Fruit fly (Drosophila melanogaster) whole organism, embryonic: Measurements from ENCODE around the gene Tnks.

Source experiments
- Bgb ChIP-seq: fragments of 200-800 bp; sonication (Bioruptor generic); IDR thresholded peaks from 2 replicates; pipeline ENCODE4 v1.3.6; 2022; ENCODE audit warnings: missing biosample characterization, missing genetic modification characterization; ENCODE audit not compliant: partially characterized antibody
- CG10979 ChIP-seq: fragments of 200-800 bp; sonication (Bioruptor generic); optimal IDR thresholded peaks from 2 replicates; lab custom pipeline; 2018; ENCODE audit warnings: missing biosample characterization, mild to moderate bottlenecking, missing genetic modification characterization, moderate library complexity
- CG12236 ChIP-seq: fragments of 200-800 bp; sonication (Bioruptor generic); optimal IDR thresholded peaks from 2 replicates; lab custom pipeline; 2016; ENCODE audit warnings: missing biosample characterization, missing genetic modification characterization
- CG1233 ChIP-seq: fragments of 200-800 bp; sonication (Bioruptor generic); optimal IDR thresholded peaks from 4 replicates; lab custom pipeline; 2018; ENCODE audit warnings: missing biosample characterization, mild to moderate bottlenecking, missing genetic modification characterization
- CG12769 ChIP-seq: fragments of 200-800 bp; sonication (Bioruptor generic); optimal IDR thresholded peaks from 2 replicates; lab custom pipeline; 2019; ENCODE audit warnings: missing biosample characterization, mild to moderate bottlenecking, missing genetic modification characterization, moderate library complexity
- CG13296 ChIP-seq: fragments of 200-800 bp; sonication (Bioruptor generic); optimal IDR thresholded peaks from 3 replicates; lab custom pipeline; 2018; ENCODE audit warnings: missing biosample characterization, mild to moderate bottlenecking, missing genetic modification characterization
- CG15696 ChIP-seq: fragments of 200-800 bp; sonication (Bioruptor generic); optimal IDR thresholded peaks from 2 replicates; lab custom pipeline; 2019; ENCODE audit warnings: missing biosample characterization, mild to moderate bottlenecking, missing genetic modification characterization, moderate library complexity
- CG3407 ChIP-seq: fragments of 200-800 bp; sonication (Bioruptor generic); optimal IDR thresholded peaks from 2 replicates; lab custom pipeline; 2018; ENCODE audit warnings: missing biosample characterization, mild to moderate bottlenecking, missing genetic modification characterization
- CG6175 ChIP-seq: fragments of 200-800 bp; sonication (Bioruptor generic); IDR thresholded peaks from 3 replicates; pipeline ENCODE4 v1.3.6; 2022; ENCODE audit warnings: missing biosample characterization, missing genetic modification characterization
- CG6683 ChIP-seq: fragments of 200-800 bp; sonication (Bioruptor generic); optimal IDR thresholded peaks from 2 replicates; lab custom pipeline; 2017; ENCODE audit warnings: missing biosample characterization, mild to moderate bottlenecking, missing genetic modification characterization, missing genetic modification reagents
- CG6791 ChIP-seq: fragments of 200-800 bp; sonication (Bioruptor generic); IDR thresholded peaks from 3 replicates; pipeline ENCODE4 v1.3.6; 2022; ENCODE audit warnings: missing biosample characterization, missing genetic modification characterization; ENCODE audit not compliant: partially characterized antibody
- CG7745 ChIP-seq: fragments of 200-800 bp; sonication (Bioruptor generic); optimal IDR thresholded peaks from 2 replicates; lab custom pipeline; 2018; ENCODE audit warnings: missing biosample characterization, mild to moderate bottlenecking, missing genetic modification characterization, moderate library complexity
- CG7786 ChIP-seq: fragments of 200-800 bp; sonication (Bioruptor generic); optimal IDR thresholded peaks from 2 replicates; lab custom pipeline; 2016; ENCODE audit warnings: missing biosample characterization, missing genetic modification characterization
- CG7963 ChIP-seq: fragments of 200-800 bp; sonication (Bioruptor generic); IDR thresholded peaks from 3 replicates; pipeline ENCODE4 v1.3.6; 2022; ENCODE audit warnings: missing biosample characterization, missing genetic modification characterization; ENCODE audit not compliant: partially characterized antibody
- CG8290 ChIP-seq, 3 experiments: fragments of 200-800 bp; sonication (Bioruptor generic); optimal IDR thresholded peaks; 2 replicates each; lab custom pipeline; 2016 to 2019; ENCODE audit warnings: missing biosample characterization in 3 of 3, missing genetic modification characterization in 3 of 3, mild to moderate bottlenecking in 2 of 3, moderate library complexity in 1 of 3
- CG9797 ChIP-seq: fragments of 200-800 bp; sonication (Bioruptor generic); optimal IDR thresholded peaks from 3 replicates; lab custom pipeline; 2018; ENCODE audit warnings: missing biosample characterization, mild to moderate bottlenecking, missing genetic modification characterization
- CHES-1-like ChIP-seq: fragments of 200-800 bp; sonication (Bioruptor generic); optimal IDR thresholded peaks from 2 replicates; lab custom pipeline; 2016; ENCODE audit warnings: missing biosample characterization, missing genetic modification characterization
- E2f2 ChIP-seq: fragments of 200-800 bp; sonication (Bioruptor generic); IDR thresholded peaks from 2 replicates; pipeline ENCODE4 v1.3.6; 2022; ENCODE audit warnings: missing biosample characterization, missing genetic modification characterization
- ERR ChIP-seq: fragments of 200-800 bp; sonication (Bioruptor generic); optimal IDR thresholded peaks from 2 replicates; lab custom pipeline; 2016; ENCODE audit warnings: missing biosample characterization, missing genetic modification characterization
- Elba2 ChIP-seq: fragments of 200-800 bp; sonication (Bioruptor generic); optimal IDR thresholded peaks from 3 replicates; lab custom pipeline; 2016; ENCODE audit warnings: missing biosample characterization, missing genetic modification characterization
- Ets97D ChIP-seq: fragments of 200-800 bp; sonication (Bioruptor generic); optimal IDR thresholded peaks from 3 replicates; lab custom pipeline; 2016; ENCODE audit warnings: missing biosample characterization, missing genetic modification characterization
- Hmx ChIP-seq: fragments of 200-800 bp; sonication (Bioruptor generic); optimal IDR thresholded peaks from 2 replicates; lab custom pipeline; 2016; ENCODE audit warnings: missing biosample characterization, missing genetic modification characterization
- Hr39 ChIP-seq: fragments of >200 bp; optimal IDR thresholded peaks from 2 replicates; lab custom pipeline; 2017
- Lpt ChIP-seq: fragments of >200 bp; optimal IDR thresholded peaks from 2 replicates; lab custom pipeline; 2018; ENCODE audit warnings: missing biosample characterization, missing genetic modification characterization
- MTF-1 ChIP-seq: fragments of 200-800 bp; sonication (Bioruptor generic); optimal IDR thresholded peaks from 2 replicates; lab custom pipeline; 2018; ENCODE audit warnings: missing biosample characterization, mild to moderate bottlenecking, missing genetic modification characterization, borderline replicate concordance
- Mrtf ChIP-seq: fragments of 200-800 bp; sonication (Bioruptor generic); IDR thresholded peaks from 3 replicates; pipeline ENCODE4 v1.3.6; 2022; ENCODE audit warnings: missing biosample characterization, missing genetic modification characterization
- Nf-YB ChIP-seq: fragments of 200-800 bp; sonication (Bioruptor generic); optimal IDR thresholded peaks from 3 replicates; lab custom pipeline; 2019; ENCODE audit warnings: missing biosample characterization, mild to moderate bottlenecking, missing genetic modification characterization, moderate library complexity
- Opbp ChIP-seq: fragments of 200-800 bp; sonication (Bioruptor generic); IDR thresholded peaks from 3 replicates; pipeline ENCODE4 v1.3.6; 2022; ENCODE audit warnings: missing biosample characterization, missing genetic modification characterization; ENCODE audit not compliant: partially characterized antibody
- Ravus ChIP-seq: fragments of 200-800 bp; sonication (Bioruptor generic); IDR thresholded peaks from 2 replicates; pipeline ENCODE4 v1.3.6; 2022; ENCODE audit warnings: missing biosample characterization, missing genetic modification characterization
- Scr ChIP-seq: fragments of 200-800 bp; sonication (Bioruptor generic); IDR thresholded peaks from 2 replicates; pipeline ENCODE4 v1.3.6; 2022; ENCODE audit warnings: missing biosample characterization, missing genetic modification characterization; ENCODE audit not compliant: partially characterized antibody
- Six4 ChIP-seq: fragments of 200-800 bp; sonication (Bioruptor generic); optimal IDR thresholded peaks from 2 replicates; lab custom pipeline; 2016; ENCODE audit warnings: missing biosample characterization, missing genetic modification characterization
- Xbp1 ChIP-seq: fragments of 200-800 bp; sonication (Bioruptor generic); optimal IDR thresholded peaks from 3 replicates; lab custom pipeline; 2016; ENCODE audit warnings: missing biosample characterization, mild to moderate bottlenecking, missing genetic modification characterization
- abd-A ChIP-seq: fragments of 200-800 bp; sonication (Bioruptor generic); optimal IDR thresholded peaks from 3 replicates; lab custom pipeline; 2019; ENCODE audit warnings: missing biosample characterization, mild to moderate bottlenecking, missing genetic modification characterization, moderate library complexity
- ac ChIP-seq: fragments of 200-800 bp; sonication (Bioruptor generic); optimal IDR thresholded peaks from 3 replicates; lab custom pipeline; 2017; ENCODE audit warnings: missing biosample characterization, mild to moderate bottlenecking, missing genetic modification characterization
- amos ChIP-seq: fragments of 200-800 bp; sonication (Bioruptor generic); IDR thresholded peaks from 2 replicates; pipeline ENCODE4 v1.3.6; 2022; ENCODE audit warnings: missing biosample characterization, missing genetic modification characterization; ENCODE audit not compliant: partially characterized antibody
- az2 ChIP-seq: fragments of 200-800 bp; sonication (Bioruptor generic); optimal IDR thresholded peaks from 3 replicates; lab custom pipeline; 2016; ENCODE audit warnings: missing biosample characterization, missing genetic modification characterization
- bcd ChIP-seq: fragments of 200-800 bp; sonication (Bioruptor generic); optimal IDR thresholded peaks from 2 replicates; lab custom pipeline; 2017; ENCODE audit warnings: missing biosample characterization, mild to moderate bottlenecking, missing genetic modification characterization
- bowl ChIP-seq: fragments of 200-800 bp; sonication (Bioruptor generic); IDR thresholded peaks from 2 replicates; pipeline ENCODE4 v1.3.6; 2022; ENCODE audit warnings: missing biosample characterization, missing genetic modification characterization
- fd96Cb ChIP-seq: fragments of 200-800 bp; sonication (Bioruptor generic); optimal IDR thresholded peaks from 2 replicates; lab custom pipeline; 2018; ENCODE audit warnings: missing biosample characterization, mild to moderate bottlenecking, missing genetic modification characterization, moderate library complexity
- ftz-f1 ChIP-seq: fragments of 200-800 bp; sonication (Bioruptor generic); optimal IDR thresholded peaks from 2 replicates; lab custom pipeline; 2016; ENCODE audit warnings: missing biosample characterization, missing genetic modification characterization
- jing ChIP-seq: fragments of 200-800 bp; sonication (Bioruptor generic); optimal IDR thresholded peaks from 2 replicates; lab custom pipeline; 2018; ENCODE audit warnings: missing biosample characterization, mild to moderate bottlenecking, missing genetic modification characterization
- pb ChIP-seq: fragments of 200-800 bp; sonication (Bioruptor generic); optimal IDR thresholded peaks from 3 replicates; lab custom pipeline; 2016; ENCODE audit warnings: missing biosample characterization, missing genetic modification characterization
- pnt ChIP-seq: fragments of 200-800 bp; sonication (Bioruptor generic); optimal IDR thresholded peaks from 3 replicates; lab custom pipeline; 2016; ENCODE audit warnings: missing biosample characterization, missing genetic modification characterization
- run ChIP-seq: fragments of 200-800 bp; sonication (Bioruptor generic); optimal IDR thresholded peaks from 3 replicates; lab custom pipeline; 2018; ENCODE audit warnings: missing biosample characterization, mild to moderate bottlenecking, missing genetic modification characterization
- sisA ChIP-seq: fragments of 200-800 bp; sonication (Bioruptor generic); IDR thresholded peaks from 2 replicates; pipeline ENCODE4 v1.3.6; 2022; ENCODE audit warnings: missing biosample characterization, missing genetic modification characterization
- sob ChIP-seq: fragments of 200-800 bp; sonication (Bioruptor generic); IDR thresholded peaks from 2 replicates; pipeline ENCODE4 v1.3.6; 2022; ENCODE audit warnings: missing biosample characterization, missing genetic modification characterization
- sr ChIP-seq: fragments of 200-800 bp; sonication (Bioruptor generic); IDR thresholded peaks from 3 replicates; pipeline ENCODE4 v1.3.6; 2022; ENCODE audit warnings: missing biosample characterization, missing genetic modification characterization
- tna ChIP-seq: fragments of 200-800 bp; sonication (Bioruptor generic); IDR thresholded peaks from 2 replicates; pipeline ENCODE4 v1.3.6; 2022; ENCODE audit warnings: missing biosample characterization, missing genetic modification characterization; ENCODE audit not compliant: partially characterized antibody
- trh ChIP-seq: fragments of 200-800 bp; sonication (Bioruptor generic); optimal IDR thresholded peaks from 2 replicates; lab custom pipeline; 2016; ENCODE audit warnings: missing biosample characterization, missing genetic modification characterization
- zfh1 ChIP-seq: fragments of 200-800 bp; sonication (Bioruptor generic); IDR thresholded peaks from 3 replicates; pipeline ENCODE4 v1.3.6; 2022; ENCODE audit warnings: missing biosample characterization, missing genetic modification characterization

The Tnks gene

dm6 chr3R:25684859-25685258 lies 23.8 kb upstream of the Tnks start, which contains the start of gene RpL27 (continued):
- TF ChIP-seq CG7963 (GFP tag; lab: Robert Waterston, UW): no peak
- TF ChIP-seq bowl (GFP tag; lab: Robert Waterston, UW): peak; percentile 67
- peak; percentile 76 for TF ChIP-seq amos (GFP tag; lab: Robert Waterston, UW)
- TF ChIP-seq sisA (GFP tag; lab: Robert Waterston, UW): peak; percentile 36; the same call in 1 of the 2 replicates
- TF ChIP-seq sr (GFP tag; lab: Robert Waterston, UW): peak; percentile 69; the same call in 2 of the 3 replicates
- peak; percentile 31 for TF ChIP-seq fd96Cb (tag; lab: Kevin White, UChicago)
- TF ChIP-seq Xbp1 (GFP tag; lab: Kevin White, UChicago): peak; percentile 74
- TF ChIP-seq Nf-YB (GFP tag; lab: Kevin White, UChicago): peak; percentile 53
- TF ChIP-seq zfh1 (GFP tag; lab: Robert Waterston, UW): peak; percentile 78
- TF ChIP-seq CG12769 (tag; lab: Kevin White, UChicago): peak; percentile 77
- TF ChIP-seq run (tag; lab: Kevin White, UChicago): peak; percentile 63
- TF ChIP-seq CHES-1-like (GFP tag; lab: Kevin White, UChicago): peak; percentile 31
- TF ChIP-seq Ets97D (GFP tag; lab: Kevin White, UChicago): peak; percentile 99
- TF ChIP-seq Hr39 (lab: Kevin White, UChicago): no peak
- peak; percentile 86 for TF ChIP-seq sob (GFP tag; lab: Robert Waterston, UW)
- TF ChIP-seq ftz-f1 (GFP tag; lab: Kevin White, UChicago): peak; percentile 48
- peak; percentile 92 for TF ChIP-seq CG13296 (GFP tag; lab: Kevin White, UChicago)
- peak; percentile 62 for TF ChIP-seq CG10979 (tag; lab: Kevin White, UChicago)
- TF ChIP-seq Ravus (GFP tag; lab: Robert Waterston, UW): no peak; the same call in 1 of the 2 replicates
- peak; percentile 74 for TF ChIP-seq CG3407 (GFP tag; lab: Kevin White, UChicago)
- TF ChIP-seq bcd (GFP tag; lab: Kevin White, UChicago): peak; percentile 91
- TF ChIP-seq trh (GFP tag; lab: Kevin White, UChicago): peak; percentile 58
- peak; percentile 34 for TF ChIP-seq CG7786 (GFP tag; lab: Kevin White, UChicago)
- TF ChIP-seq MTF-1: peak; percentile 92
- TF ChIP-seq CG7745 (tag; lab: Kevin White, UChicago): no peak
- peak; percentile 68 for TF ChIP-seq CG8290 (GFP tag; optimal IDR thresholded peaks at IDR 0.05; lab: Kevin White, UChicago)
- peak; percentile 55 to 88 for TF ChIP-seq CG8290 (tag; optimal IDR thresholded peaks at IDR 0.05; lab: Kevin White, UChicago)
- TF ChIP-seq tna (GFP tag; lab: Robert Waterston, UW): no peak; the same call in 1 of the 2 replicates
- no peak for TF ChIP-seq jing (GFP tag; lab: Kevin White, UChicago)
- peak; percentile 79 for TF ChIP-seq Bgb (GFP tag; lab: Robert Waterston, UW)
- TF ChIP-seq ERR (GFP tag; lab: Kevin White, UChicago): peak; percentile 75

dm6 chr3R:25680528-25680927 lies 19.4 kb upstream of the Tnks start, which contains the start of the genes CG4743 and Idh3g:
Gene CG4743 (minus strand): TSS chr3R:25680550.
Gene Idh3g (plus strand): TSS chr3R:25680845.
- TF ChIP-seq CG12236 (GFP tag; lab: Kevin White, UChicago) (peak; percentile 53), Hmx (GFP tag; lab: Kevin White, UChicago) (peak; percentile 72), CG1233 (GFP tag; lab: Kevin White, UChicago) (peak; percentile 97), E2f2 (peak; percentile 84), CG15696 (tag; lab: Kevin White, UChicago) (peak; percentile 99), ac (GFP tag; lab: Kevin White, UChicago) (peak; percentile 95), abd-A (tag; lab: Kevin White, UChicago) (no peak), Opbp (GFP tag; lab: Robert Waterston, UW) (no peak), CG6791 (GFP tag; lab: Robert Waterston, UW) (no peak), pnt (GFP tag; lab: Kevin White, UChicago) (peak; percentile 34), CG6175 (GFP tag; lab: Robert Waterston, UW) (peak; percentile 87), Six4 (peak; percentile 95), pb (GFP tag; lab: Kevin White, UChicago) (peak; percentile 29), Xbp1 (GFP tag; lab: Kevin White, UChicago) (peak; percentile 97), Scr (GFP tag; lab: Robert Waterston, UW) (peak; percentile 40), Lpt (GFP tag; lab: Kevin White, UChicago) (no peak), CG6683 (GFP tag; lab: Kevin White, UChicago) (peak; percentile 93), az2 (GFP tag; lab: Kevin White, UChicago) (peak; percentile 97), Mrtf (peak; percentile 90), Elba2 (peak; percentile 86), CG9797 (GFP tag; lab: Kevin White, UChicago) (peak; percentile 50)
